Fruit fly (Drosophila melanogaster): Measurements from ENCODE around the gene FASN1.

dm6 chr2L:3056448-3056790, at the start of gene FASN1:
- TF ChIP-seq ey (GFP tag; optimal IDR thresholded peaks at IDR 0.05) (no peak), Hr83 (GFP tag; optimal IDR thresholded peaks at IDR 0.05; ENCODE audit: poor library complexity, severe bottlenecking) (peak; percentile 70), psq (GFP tag; optimal IDR thresholded peaks at IDR 0.05) (no peak), CG32264 (GFP tag; optimal IDR thresholded peaks at IDR 0.05) (no peak), usp (GFP tag; optimal IDR thresholded peaks at IDR 0.05) (no peak)
